Fruit fly (Drosophila melanogaster): Measurements from ENCODE around the gene betaggt-I.

The betaggt-I gene

DNA sequence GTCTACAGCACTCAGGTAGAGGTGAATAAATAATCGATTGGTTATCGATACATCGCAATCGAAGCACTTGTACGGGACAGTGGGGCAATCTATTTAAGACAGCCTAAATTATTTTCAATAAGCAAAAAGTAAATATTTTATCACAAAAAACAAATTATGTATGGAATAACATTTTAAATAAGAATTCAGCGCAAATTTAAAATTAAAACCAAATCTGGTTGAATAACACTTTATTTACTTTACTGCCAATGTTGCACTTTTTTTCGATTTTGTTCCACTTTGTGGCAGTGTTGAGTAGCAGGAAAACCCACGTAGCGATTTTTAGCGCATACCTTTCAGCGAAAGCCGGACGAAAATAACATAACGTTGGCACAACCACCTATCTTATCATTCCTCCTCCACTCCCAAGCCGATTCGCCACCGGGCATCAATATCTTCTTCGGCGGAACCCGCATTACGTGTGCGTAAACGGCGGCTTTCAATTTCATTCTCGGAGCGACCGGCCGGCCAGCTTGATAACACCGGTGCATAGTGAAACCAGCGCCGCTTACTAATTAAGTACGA, 31.7 kb downstream of the betaggt-I start, which contains the start of the genes Gmd and CG3792 (continued):
- TF ChIP-seq CG7839 (tag; optimal IDR thresholded peaks at IDR 0.05) (peak; percentile 96), Ptx1 (GFP tag; IDR thresholded peaks at IDR 0.05) (peak; percentile 98), row (GFP tag; IDR thresholded peaks at IDR 0.05) (peak; percentile 99), sob (GFP tag; IDR thresholded peaks at IDR 0.05) (peak; percentile 97), Vsx1 (GFP tag; optimal IDR thresholded peaks at IDR 0.05) (no peak), CG12236 (GFP tag; optimal IDR thresholded peaks at IDR 0.05) (peak; percentile 82), CG11398 (GFP tag; optimal IDR thresholded peaks at IDR 0.05) (peak; percentile 88), nerfin-1 (tag; optimal IDR thresholded peaks at IDR 0.05) (peak; percentile 93), CG32767 (GFP tag; IDR thresholded peaks at IDR 0.05) (peak; percentile 95), seq (GFP tag; IDR thresholded peaks at IDR 0.05) (peak; percentile 95), bowl (GFP tag; IDR thresholded peaks at IDR 0.05) (peak; percentile 89), abd-A (tag; optimal IDR thresholded peaks at IDR 0.05) (no peak), D (optimal IDR thresholded peaks at IDR 0.05) (no peak), D (GFP tag; optimal IDR thresholded peaks at IDR 0.05) (peak; percentile 90), CG30020 (tag; optimal IDR thresholded peaks at IDR 0.05) (peak; percentile 81), CG14667 (GFP tag; IDR thresholded peaks at IDR 0.05) (peak; percentile 93), CG7357 (GFP tag; IDR thresholded peaks at IDR 0.05) (peak; percentile 90), bsh (GFP tag; optimal IDR thresholded peaks at IDR 0.05) (peak; percentile 63 to 95), CG2678 (tag; optimal IDR thresholded peaks at IDR 0.05) (peak; percentile 97), CG2116 (GFP tag; optimal IDR thresholded peaks at IDR 0.05) (peak; percentile 92), CG12104 (GFP tag; optimal IDR thresholded peaks at IDR 0.05) (peak; percentile 93), wek (GFP tag; optimal IDR thresholded peaks at IDR 0.05) (peak; percentile 65), Hr39 (optimal IDR thresholded peaks at IDR 0.05) (no peak), vfl (GFP tag; optimal IDR thresholded peaks at IDR 0.05) (peak; percentile 93), croc (GFP tag; conservative IDR thresholded peaks at IDR 0.05) (peak; percentile 94), dpn (GFP tag; optimal IDR thresholded peaks at IDR 0.05) (peak; percentile 95 to 96), CG8478 (optimal IDR thresholded peaks at IDR 0.05) (no peak), CG1647 (GFP tag; optimal IDR thresholded peaks at IDR 0.05) (peak; percentile 90), Oli (tag; optimal IDR thresholded peaks at IDR 0.05) (peak; percentile 94), vnd (GFP tag; IDR thresholded peaks at IDR 0.05; ENCODE audit: partially characterized antibody) (peak; percentile 88), Ravus (GFP tag; IDR thresholded peaks at IDR 0.05) (peak; percentile 86), CG32532 (GFP tag; IDR thresholded peaks at IDR 0.05) (peak; percentile 97), pros (GFP tag; optimal IDR thresholded peaks at IDR 0.05) (peak; percentile 64), Lhr (GFP tag; optimal IDR thresholded peaks at IDR 0.05) (peak; percentile 81), otp (GFP tag; IDR thresholded peaks at IDR 0.05) (peak; percentile 89), MESR4 (GFP tag; optimal IDR thresholded peaks at IDR 0.05) (peak; percentile 12), CG3065 (GFP tag; optimal IDR thresholded peaks at IDR 0.05) (peak; percentile 79), prd (optimal IDR thresholded peaks at IDR 0.05) (no peak), prd (GFP tag; IDR thresholded peaks at IDR 0.05) (peak; percentile 97), CG10274 (GFP tag; optimal IDR thresholded peaks at IDR 0.05) (peak; percentile 77), Mrtf (GFP tag; IDR thresholded peaks at IDR 0.05) (peak; percentile 92), Oaz (GFP tag; IDR thresholded peaks at IDR 0.05) (peak; percentile 89), bcd (GFP tag; optimal IDR thresholded peaks at IDR 0.05) (peak; percentile 94), tx (GFP tag; optimal IDR thresholded peaks at IDR 0.05) (peak; percentile 94), trem (tag; optimal IDR thresholded peaks at IDR 0.05) (peak; percentile 94), CG4328 (GFP tag; optimal IDR thresholded peaks at IDR 0.05) (peak; percentile 95), CG17328 (GFP tag; IDR thresholded peaks at IDR 0.05) (peak; percentile 97), unpg (GFP tag; optimal IDR thresholded peaks at IDR 0.05) (peak; percentile 96), Dp (GFP tag; optimal IDR thresholded peaks at IDR 0.05) (peak; percentile 22), CG13424 (tag; optimal IDR thresholded peaks at IDR 0.05) (peak; percentile 88), wdn (GFP tag; IDR thresholded peaks at IDR 0.05) (peak; percentile 94), ind (GFP tag; optimal IDR thresholded peaks at IDR 0.05) (peak; percentile 97)

Data from whole organism, embryonic.